Worm (Caenorhabditis elegans) whole organism, L3 larva: ENCODE data around the gene cky-1.

Experiments used
- ZK546.5 ChIP-seq: sonication (generic microtip); optimal IDR thresholded peaks from 2 replicates; lab custom pipeline; 2017; ENCODE audit warnings: missing biosample characterization, missing genetic modification characterization
- aly-2 ChIP-seq: fragments of 150-350 bp; optimal IDR thresholded peaks from 2 replicates; lab custom pipeline; 2014; ENCODE audit warnings: missing biosample characterization, missing genetic modification characterization
- ama-1 ChIP-seq: fragments of 150-350 bp; optimal IDR thresholded peaks from 2 replicates; lab custom pipeline; 2018
- ceh-28 ChIP-seq: fragments of 150-350 bp; optimal IDR thresholded peaks from 2 replicates; lab custom pipeline; 2014; ENCODE audit warnings: missing biosample characterization, missing genetic modification reagents, missing genetic modification characterization
- ceh-82 ChIP-seq: fragments of 150-350 bp; optimal IDR thresholded peaks from 2 replicates; lab custom pipeline; 2014; ENCODE audit warnings: missing biosample characterization, missing genetic modification characterization
- ceh-9 ChIP-seq: sonication (generic microtip); optimal IDR thresholded peaks from 2 replicates; lab custom pipeline; 2018; ENCODE audit warnings: missing biosample characterization, missing genetic modification characterization
- daf-12 ChIP-seq: fragments of 150-350 bp; optimal IDR thresholded peaks from 2 replicates; lab custom pipeline; 2014; ENCODE audit warnings: missing biosample characterization, missing genetic modification reagents, missing genetic modification characterization
- egl-27 ChIP-seq: sonication (generic microtip); optimal IDR thresholded peaks from 4 replicates; lab custom pipeline; 2017; ENCODE audit warnings: missing biosample characterization, missing genetic modification reagents, missing genetic modification characterization
- egl-5 ChIP-seq: fragments of 150-350 bp; optimal IDR thresholded peaks from 2 replicates; lab custom pipeline; 2017; ENCODE audit warnings: missing biosample characterization, missing genetic modification reagents, missing genetic modification characterization, inconsistent platforms
- elt-1 ChIP-seq: fragments of 150-350 bp; optimal IDR thresholded peaks from 2 replicates; lab custom pipeline; 2014; ENCODE audit warnings: missing biosample characterization, missing genetic modification characterization
- elt-2 ChIP-seq: sonication (generic microtip); optimal IDR thresholded peaks from 2 replicates; lab custom pipeline; 2016; ENCODE audit warnings: missing genetic modification reagents, mild to moderate bottlenecking, missing genetic modification characterization, missing compliant biosample characterization
- elt-3 ChIP-seq, 3 experiments: fragments of 150-350 bp in 1 of 3; sonication (generic microtip) in 2 of 3; optimal IDR thresholded peaks; 2 replicates in 2 of 3; 4 replicates in 1 of 3; lab custom pipeline; 2014 to 2017; ENCODE audit warnings: missing biosample characterization in 3 of 3, missing genetic modification characterization in 3 of 3
- eor-1 ChIP-seq, 2 experiments: fragments of 150-350 bp; optimal IDR thresholded peaks; 2 replicates each; lab custom pipeline; 2014 to 2018; ENCODE audit warnings: missing biosample characterization in 2 of 2, missing genetic modification characterization in 2 of 2
- fkh-10 ChIP-seq: sonication (generic microtip); optimal IDR thresholded peaks from 2 replicates; lab custom pipeline; 2017; ENCODE audit warnings: missing biosample characterization, missing genetic modification reagents, missing genetic modification characterization
- fkh-2 ChIP-seq: fragments of 150-350 bp; optimal IDR thresholded peaks from 2 replicates; lab custom pipeline; 2014; ENCODE audit warnings: missing biosample characterization, missing genetic modification reagents, missing genetic modification characterization
- hmg-11 ChIP-seq: sonication (generic microtip); optimal IDR thresholded peaks from 2 replicates; lab custom pipeline; 2016; ENCODE audit warnings: missing genetic modification characterization, missing compliant biosample characterization
- lsy-12 ChIP-seq: sonication (generic microtip); optimal IDR thresholded peaks from 2 replicates; lab custom pipeline; 2016; ENCODE audit warnings: mild to moderate bottlenecking, missing genetic modification characterization, missing compliant biosample characterization
- nfya-1 ChIP-seq: sonication (generic microtip); optimal IDR thresholded peaks from 2 replicates; lab custom pipeline; 2017; ENCODE audit warnings: missing genetic modification characterization, mild to moderate bottlenecking, missing compliant biosample characterization, antibody characterized with exemption, moderate library complexity; ENCODE audit not compliant: insufficient read depth
- nhr-11 ChIP-seq: fragments of 150-350 bp; optimal IDR thresholded peaks from 2 replicates; lab custom pipeline; 2014; ENCODE audit warnings: missing biosample characterization, missing genetic modification characterization
- nhr-12 ChIP-seq: fragments of 150-350 bp; optimal IDR thresholded peaks from 2 replicates; lab custom pipeline; 2014; ENCODE audit warnings: missing biosample characterization, missing genetic modification characterization
- nhr-23 ChIP-seq: fragments of 150-350 bp; optimal IDR thresholded peaks from 2 replicates; lab custom pipeline; 2014; ENCODE audit warnings: missing biosample characterization, missing genetic modification reagents, missing genetic modification characterization
- nhr-237 ChIP-seq: fragments of 150-350 bp; optimal IDR thresholded peaks from 2 replicates; lab custom pipeline; 2014; ENCODE audit warnings: missing biosample characterization, missing genetic modification characterization
- nhr-28 ChIP-seq: fragments of 150-350 bp; optimal IDR thresholded peaks from 2 replicates; lab custom pipeline; 2014; ENCODE audit warnings: missing biosample characterization, missing genetic modification characterization
- nhr-43 ChIP-seq: sonication (generic microtip); optimal IDR thresholded peaks from 2 replicates; lab custom pipeline; 2016; ENCODE audit warnings: mild to moderate bottlenecking, missing genetic modification characterization, missing compliant biosample characterization; ENCODE audit not compliant: poor library complexity, severe bottlenecking
- nhr-67 ChIP-seq: fragments of 150-350 bp; optimal IDR thresholded peaks from 2 replicates; lab custom pipeline; 2014; ENCODE audit warnings: missing biosample characterization, missing genetic modification characterization
- nhr-76 ChIP-seq: fragments of 150-350 bp; sonication (generic microtip); optimal IDR thresholded peaks from 5 replicates; lab custom pipeline; 2014; ENCODE audit warnings: missing biosample characterization, missing genetic modification characterization
- nhr-77 ChIP-seq: fragments of 150-350 bp; optimal IDR thresholded peaks from 2 replicates; lab custom pipeline; 2014; ENCODE audit warnings: missing biosample characterization, missing genetic modification characterization
- pqm-1 ChIP-seq: fragments of 150-350 bp; optimal IDR thresholded peaks from 2 replicates; lab custom pipeline; 2017; ENCODE audit warnings: missing biosample characterization, missing genetic modification characterization, inconsistent platforms
- sea-2 ChIP-seq: fragments of 150-350 bp; sonication (generic microtip); optimal IDR thresholded peaks from 4 replicates; lab custom pipeline; 2014; ENCODE audit warnings: missing biosample characterization, missing genetic modification reagents, missing genetic modification characterization
- skn-1 ChIP-seq: fragments of 150-350 bp; optimal IDR thresholded peaks from 2 replicates; lab custom pipeline; 2014; ENCODE audit warnings: missing biosample characterization, missing genetic modification characterization
- snpc-4 ChIP-seq: fragments of 150-350 bp; optimal IDR thresholded peaks from 2 replicates; lab custom pipeline; 2014; ENCODE audit warnings: missing biosample characterization, missing genetic modification characterization
- tbx-2 ChIP-seq: sonication (generic microtip); optimal IDR thresholded peaks from 2 replicates; lab custom pipeline; 2016; ENCODE audit warnings: mild to moderate bottlenecking, missing genetic modification characterization, missing compliant biosample characterization
- unc-39 ChIP-seq: sonication (generic microtip); optimal IDR thresholded peaks from 4 replicates; lab custom pipeline; 2017; ENCODE audit warnings: missing biosample characterization, missing genetic modification characterization
- zag-1 ChIP-seq: fragments of 150-350 bp; optimal IDR thresholded peaks from 2 replicates; lab custom pipeline; 2014; ENCODE audit warnings: missing biosample characterization, missing genetic modification characterization
- ztf-11 ChIP-seq: fragments of 150-350 bp; optimal IDR thresholded peaks from 2 replicates; lab custom pipeline; 2014; ENCODE audit warnings: missing biosample characterization, missing genetic modification characterization
- ztf-4 ChIP-seq: fragments of 150-350 bp; optimal IDR thresholded peaks from 2 replicates; lab custom pipeline; 2014; ENCODE audit warnings: missing biosample characterization, missing genetic modification characterization

The cky-1 gene

ce11 chrV:12701613-12702012 is 34.9 kb upstream of the cky-1 start:
- no peak for TF ChIP-seq daf-12
- TF ChIP-seq ZK546.5 (tag; lab: Kevin White, UChicago): no peak
- no peak for TF ChIP-seq zag-1 (tag; lab: Kevin White, UChicago)
- TF ChIP-seq egl-27 (tag; lab: Kevin White, UChicago): no peak
- TF ChIP-seq ceh-82 (tag; lab: Kevin White, UChicago): no peak
- TF ChIP-seq ama-1 (lab: Kevin White, UChicago): no peak

ce11 chrV:12704077-12704476 is 32.4 kb upstream of the cky-1 start, which contains the start of gene R11D1.1:
R11D1.1 (plus strand) TSS chrV:12704377.
- TF ChIP-seq zag-1 (tag; lab: Kevin White, UChicago) (no peak), eor-1 (tag; optimal IDR thresholded peaks at IDR 0.05; lab: Kevin White, UChicago) (no peak), ZK546.5 (tag; lab: Kevin White, UChicago) (no peak), tbx-2 (no peak), ztf-4 (no peak), ceh-9 (tag; lab: Kevin White, UChicago) (no peak), nfya-1 (no peak), nhr-67 (tag; lab: Kevin White, UChicago) (no peak), nhr-12 (no peak), ztf-11 (tag; lab: Kevin White, UChicago) (no peak), nhr-28 (tag; lab: Kevin White, UChicago) (no peak), elt-3 (tag; optimal IDR thresholded peaks at IDR 0.05; lab: Kevin White, UChicago) (no peak), nhr-77 (tag; lab: Kevin White, UChicago) (no peak), nhr-43 (tag; lab: Kevin White, UChicago) (no peak), fkh-2 (tag; lab: Kevin White, UChicago) (no peak), lsy-12 (tag; lab: Kevin White, UChicago) (no peak), ceh-28 (no peak), ceh-82 (tag; lab: Kevin White, UChicago) (no peak)

ce11 chrV:12706511-12706910 is 30.0 kb upstream of the cky-1 start:
- no peak for TF ChIP-seq nhr-237
- TF ChIP-seq ztf-4: no peak
- no peak for TF ChIP-seq tbx-2
- no peak for TF ChIP-seq egl-5 (tag; lab: Kevin White, UChicago)
- TF ChIP-seq snpc-4 (tag; lab: Kevin White, UChicago): no peak
- no peak for TF ChIP-seq elt-1 (tag; lab: Kevin White, UChicago)
- TF ChIP-seq sea-2: no peak
- TF ChIP-seq fkh-2 (tag; lab: Kevin White, UChicago): no peak
- TF ChIP-seq nhr-11 (tag; lab: Kevin White, UChicago): no peak
- no peak for TF ChIP-seq daf-12
- no peak for TF ChIP-seq ztf-11 (tag; lab: Kevin White, UChicago)

ce11 chrV:12708305-12708704 is 28.2 kb upstream of the cky-1 start, which contains the start of gene R11D1.2:
R11D1.2 (plus strand) TSS chrV:12708605.
- TF ChIP-seq ZK546.5 (tag; lab: Kevin White, UChicago): no peak
- no peak for TF ChIP-seq eor-1 (tag; optimal IDR thresholded peaks at IDR 0.05; lab: Kevin White, UChicago)
- TF ChIP-seq nhr-23 (tag; lab: Kevin White, UChicago): no peak
- TF ChIP-seq hmg-11 (tag; lab: Kevin White, UChicago): no peak

DNA sequence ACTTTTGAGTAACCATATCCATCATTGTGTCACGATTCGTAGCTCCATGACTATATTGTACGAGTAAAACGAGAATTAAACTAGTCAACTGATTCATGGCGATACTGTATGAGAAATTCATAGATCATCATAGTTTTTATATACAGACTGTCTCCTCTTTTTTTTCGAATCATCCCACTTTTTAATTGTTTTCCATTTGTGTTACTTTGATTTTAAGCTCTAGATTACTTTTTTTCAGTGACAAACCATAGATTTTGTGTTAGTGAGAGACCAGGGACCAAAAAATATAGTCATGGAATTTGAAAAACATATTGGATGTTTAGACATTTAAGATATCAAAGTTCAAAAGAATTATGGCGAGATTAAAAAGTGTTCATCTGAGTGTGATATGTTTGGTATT is 24.5 kb upstream of the cky-1 start, which contains the start of gene R11D1.3:
TSS of gene R11D1.3 (minus strand) at position 101 of the 400 bp plus-strand sequence.
- no peak for TF ChIP-seq daf-12
- TF ChIP-seq tbx-2: no peak
- no peak for TF ChIP-seq skn-1 (tag; lab: Kevin White, UChicago)
- TF ChIP-seq nhr-76 (tag; lab: Kevin White, UChicago): no peak
- no peak for TF ChIP-seq elt-1 (tag; lab: Kevin White, UChicago)
- no peak for TF ChIP-seq nfya-1
- TF ChIP-seq nhr-237: no peak
- no peak for TF ChIP-seq egl-5 (tag; lab: Kevin White, UChicago)
- TF ChIP-seq, all 47 proteins: peak for 0

DNA sequence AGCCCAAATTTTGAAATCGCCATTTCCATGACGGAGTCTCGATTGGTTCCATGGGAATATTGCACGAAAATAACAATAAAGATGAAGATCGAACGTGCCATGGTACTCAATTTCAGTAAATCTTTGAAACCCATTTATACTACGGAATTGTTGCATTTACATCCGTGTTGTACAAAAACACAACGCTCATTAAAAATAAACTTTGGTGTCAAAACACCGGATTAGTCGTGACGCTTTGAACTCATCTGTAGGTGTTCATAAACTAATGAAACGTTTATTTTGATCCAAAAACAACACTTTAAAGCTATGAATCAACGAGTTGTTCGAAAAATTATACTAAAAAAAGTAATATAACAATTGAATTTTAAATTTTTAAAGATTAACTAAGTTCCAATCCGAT is 22.4 kb upstream of the cky-1 start, which contains the start of gene R11D1.4:
TSS of gene R11D1.4 (minus strand) at position 101 of the 400 bp plus-strand sequence.
- no peak for TF ChIP-seq unc-39 (tag; lab: Kevin White, UChicago)
- TF ChIP-seq pqm-1 (tag; lab: Kevin White, UChicago): no peak
- no peak for TF ChIP-seq aly-2 (tag; lab: Kevin White, UChicago)
- no peak for TF ChIP-seq elt-3 (tag; optimal IDR thresholded peaks at IDR 0.05; lab: Kevin White, UChicago)
- TF ChIP-seq ZK546.5 (tag; lab: Kevin White, UChicago): no peak
- TF ChIP-seq nhr-237: no peak
- TF ChIP-seq nhr-12: no peak
- TF ChIP-seq lsy-12 (tag; lab: Kevin White, UChicago): no peak
- TF ChIP-seq fkh-10 (GFP tag; lab: Kevin White, UChicago): no peak
- TF ChIP-seq ceh-9 (tag; lab: Kevin White, UChicago): no peak
- no peak for TF ChIP-seq elt-2 (tag; lab: Kevin White, UChicago)
- TF ChIP-seq, all 47 proteins: peak for 0
